Worm (Caenorhabditis elegans): ENCODE measurements around the gene R09A1.3.

R09A1.3 gene

ce11 chrV:1027044-1027443, at the start of gene R09A1.3:
R09A1.3 (minus strand) TSS chrV:1027074.
- TF ChIP-seq med-1 (GFP tag; optimal IDR thresholded peaks at IDR 0.05; ENCODE audit: insufficient read depth) = no peak
- no peak for TF ChIP-seq ref-1 (GFP tag; conservative IDR thresholded peaks at IDR 0.05)
- no peak for TF ChIP-seq cog-1 (tag; optimal IDR thresholded peaks at IDR 0.05)
- no peak for TF ChIP-seq ztf-29 (GFP tag; IDR thresholded peaks at IDR 0.05)
- TF ChIP-seq flt-1 (GFP tag; IDR thresholded peaks at IDR 0.05) = no peak
- TF ChIP-seq ztf-23 (GFP tag; IDR thresholded peaks at IDR 0.05) = no peak
- TF ChIP-seq klf-2 (GFP tag; conservative IDR thresholded peaks at IDR 0.05) = no peak
- no peak for TF ChIP-seq tab-1 (GFP tag; IDR thresholded peaks at IDR 0.05)
- no peak for TF ChIP-seq T22C8.4 (GFP tag; IDR thresholded peaks at IDR 0.05)

- no peak for TF ChIP-seq ztf-29 (GFP tag; IDR thresholded peaks at IDR 0.05)
These were observed 48.1 kb upstream of the R09A1.3 start, which contains the start of gene K10C9.1 for ce11 chrV:1074946-1075345. K10C9.1 (plus strand) TSS chrV:1075246.

- TF ChIP-seq med-1 (GFP tag; optimal IDR thresholded peaks at IDR 0.05; ENCODE audit: insufficient read depth) (no peak), ztf-23 (GFP tag; IDR thresholded peaks at IDR 0.05) (no peak), tab-1 (GFP tag; IDR thresholded peaks at IDR 0.05) (no peak), flt-1 (GFP tag; IDR thresholded peaks at IDR 0.05) (no peak), T22C8.4 (GFP tag; IDR thresholded peaks at IDR 0.05) (no peak), ref-1 (GFP tag; conservative IDR thresholded peaks at IDR 0.05) (no peak), klf-2 (GFP tag; conservative IDR thresholded peaks at IDR 0.05) (no peak), cog-1 (tag; optimal IDR thresholded peaks at IDR 0.05) (no peak), ztf-29 (GFP tag; IDR thresholded peaks at IDR 0.05) (no peak)
These were observed 40.6 kb upstream of the R09A1.3 start, which contains the start of gene K10C9.7 for ce11 chrV:1067468-1067867. K10C9.7 (minus strand) TSS chrV:1067568.

ce11 chrV:1064491-1064890, 37.6 kb upstream of the R09A1.3 start, which contains the start of gene str-67:
str-67 (minus strand) TSS chrV:1064591.
- TF ChIP-seq ztf-23 (GFP tag; IDR thresholded peaks at IDR 0.05) (no peak), ref-1 (GFP tag; conservative IDR thresholded peaks at IDR 0.05) (no peak), T22C8.4 (GFP tag; IDR thresholded peaks at IDR 0.05) (no peak), cog-1 (tag; optimal IDR thresholded peaks at IDR 0.05) (no peak), klf-2 (GFP tag; conservative IDR thresholded peaks at IDR 0.05) (no peak)

ce11 chrV:1061295-1061694, 34.4 kb upstream of the R09A1.3 start, which contains the start of gene rnst-2:
rnst-2 (plus strand) TSS chrV:1061595.
- TF ChIP-seq ref-1 (GFP tag; conservative IDR thresholded peaks at IDR 0.05) = no peak
- TF ChIP-seq flt-1 (GFP tag; IDR thresholded peaks at IDR 0.05) = no peak
- no peak for TF ChIP-seq ztf-23 (GFP tag; IDR thresholded peaks at IDR 0.05)

ce11 chrV:1060219-1060863, 33.5 kb upstream of the R09A1.3 start:
- no peak for TF ChIP-seq med-1 (GFP tag; optimal IDR thresholded peaks at IDR 0.05; ENCODE audit: insufficient read depth)
- no peak for TF ChIP-seq ztf-23 (GFP tag; IDR thresholded peaks at IDR 0.05)
- TF ChIP-seq klf-2 (GFP tag; conservative IDR thresholded peaks at IDR 0.05) = no peak
- TF ChIP-seq ztf-29 (GFP tag; IDR thresholded peaks at IDR 0.05) = no peak
- TF ChIP-seq flt-1 (GFP tag; IDR thresholded peaks at IDR 0.05) = no peak
- no peak for TF ChIP-seq cog-1 (tag; optimal IDR thresholded peaks at IDR 0.05)
- no peak for TF ChIP-seq T22C8.4 (GFP tag; IDR thresholded peaks at IDR 0.05)
- no peak for TF ChIP-seq ref-1 (GFP tag; conservative IDR thresholded peaks at IDR 0.05)
- no peak for TF ChIP-seq tab-1 (GFP tag; IDR thresholded peaks at IDR 0.05)

- TF ChIP-seq flt-1 (GFP tag; IDR thresholded peaks at IDR 0.05) (no peak), med-1 (GFP tag; optimal IDR thresholded peaks at IDR 0.05; ENCODE audit: insufficient read depth) (no peak), cog-1 (tag; optimal IDR thresholded peaks at IDR 0.05) (no peak), tab-1 (GFP tag; IDR thresholded peaks at IDR 0.05) (no peak), ref-1 (GFP tag; conservative IDR thresholded peaks at IDR 0.05) (no peak), T22C8.4 (GFP tag; IDR thresholded peaks at IDR 0.05) (no peak), klf-2 (GFP tag; conservative IDR thresholded peaks at IDR 0.05) (no peak), ztf-23 (GFP tag; IDR thresholded peaks at IDR 0.05) (no peak), ztf-29 (GFP tag; IDR thresholded peaks at IDR 0.05) (no peak)
These were observed 26.5 kb upstream of the R09A1.3 start for ce11 chrV:1053385-1053784.

- TF ChIP-seq cog-1 (tag; optimal IDR thresholded peaks at IDR 0.05) (no peak), klf-2 (GFP tag; conservative IDR thresholded peaks at IDR 0.05) (no peak), tab-1 (GFP tag; IDR thresholded peaks at IDR 0.05) (no peak), ztf-29 (GFP tag; IDR thresholded peaks at IDR 0.05) (peak; percentile 23; the same call in 1 of the 2 replicates), flt-1 (GFP tag; IDR thresholded peaks at IDR 0.05) (no peak), T22C8.4 (GFP tag; IDR thresholded peaks at IDR 0.05) (no peak), ref-1 (GFP tag; conservative IDR thresholded peaks at IDR 0.05) (no peak)
These were observed 25.7 kb upstream of the R09A1.3 start, which contains the start of gene K10C9.4 for ce11 chrV:1052559-1053064. K10C9.4 (minus strand) TSS chrV:1053014.

ce11 chrV:1051651-1052050, 24.8 kb upstream of the R09A1.3 start:
- TF ChIP-seq ztf-29 (GFP tag; IDR thresholded peaks at IDR 0.05) (no peak), klf-2 (GFP tag; conservative IDR thresholded peaks at IDR 0.05) (no peak), T22C8.4 (GFP tag; IDR thresholded peaks at IDR 0.05) (no peak), ref-1 (GFP tag; conservative IDR thresholded peaks at IDR 0.05) (no peak), ztf-23 (GFP tag; IDR thresholded peaks at IDR 0.05) (no peak), flt-1 (GFP tag; IDR thresholded peaks at IDR 0.05) (no peak), cog-1 (tag; optimal IDR thresholded peaks at IDR 0.05) (no peak), med-1 (GFP tag; optimal IDR thresholded peaks at IDR 0.05; ENCODE audit: insufficient read depth) (no peak), tab-1 (GFP tag; IDR thresholded peaks at IDR 0.05) (no peak)

- no peak for TF ChIP-seq ref-1 (GFP tag; conservative IDR thresholded peaks at IDR 0.05)
- TF ChIP-seq tab-1 (GFP tag; IDR thresholded peaks at IDR 0.05) = no peak
- TF ChIP-seq T22C8.4 (GFP tag; IDR thresholded peaks at IDR 0.05) = peak; percentile 21; the same call in 1 of the 2 replicates
- no peak for TF ChIP-seq klf-2 (GFP tag; conservative IDR thresholded peaks at IDR 0.05)
- TF ChIP-seq cog-1 (tag; optimal IDR thresholded peaks at IDR 0.05) = no peak
- no peak for TF ChIP-seq flt-1 (GFP tag; IDR thresholded peaks at IDR 0.05)
- no peak for TF ChIP-seq ztf-23 (GFP tag; IDR thresholded peaks at IDR 0.05)
- no peak for TF ChIP-seq med-1 (GFP tag; optimal IDR thresholded peaks at IDR 0.05; ENCODE audit: insufficient read depth)
These were observed 22.5 kb upstream of the R09A1.3 start for ce11 chrV:1049334-1049733.

All from whole organism, midembryonic.